Worm (Caenorhabditis elegans): ENCODE data around the gene C30H6.8.

C30H6.8 gene

DNA sequence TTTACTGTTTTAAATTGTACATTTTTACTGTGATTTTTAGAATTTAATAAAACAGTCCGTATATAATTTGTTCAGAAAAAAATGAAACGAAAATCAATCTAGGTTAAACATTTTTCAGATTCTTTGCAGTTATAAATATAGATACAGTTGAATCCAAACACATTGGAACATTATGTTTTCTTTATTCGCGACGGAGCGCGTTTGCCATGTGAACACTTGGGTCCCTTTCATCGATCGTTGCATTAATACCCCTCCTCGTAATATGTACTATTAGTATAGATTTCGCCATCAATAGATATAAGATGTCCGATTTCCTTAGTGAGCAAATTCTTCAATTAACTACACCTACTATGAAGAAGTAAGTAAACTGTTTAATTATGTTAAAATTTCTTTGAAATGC lies 47.1 kb upstream of the C30H6.8 start, which contains the start of gene C49C3.8:
Gene C49C3.8, plus strand, starts transcription at position 173 of the 400 bp plus-strand sequence.
- no peak for TF ChIP-seq attf-6 (GFP tag; IDR thresholded peaks at IDR 0.05)
- no peak for TF ChIP-seq ztf-18 (tag; optimal IDR thresholded peaks at IDR 0.05)
- no peak for TF ChIP-seq Y79H2A.3 (GFP tag; conservative IDR thresholded peaks at IDR 0.05)
- TF ChIP-seq B0035.1 (tag; optimal IDR thresholded peaks at IDR 0.05), result no peak
- no peak for TF ChIP-seq repo-1 (tag; optimal IDR thresholded peaks at IDR 0.05)
- TF ChIP-seq hmg-20 (GFP tag; IDR thresholded peaks at IDR 0.05), result no peak
- no peak for TF ChIP-seq K11D2.4 (GFP tag; IDR thresholded peaks at IDR 0.05)
- TF ChIP-seq tbp1 (GFP tag; optimal IDR thresholded peaks at IDR 0.05), result no peak
- TF ChIP-seq C06A6.2 (GFP tag; conservative IDR thresholded peaks at IDR 0.05), result no peak
- TF ChIP-seq F23B12.7 (tag; optimal IDR thresholded peaks at IDR 0.05; ENCODE audit: insufficient read depth), result no peak
- no peak for TF ChIP-seq aptf-2 (GFP tag; conservative IDR thresholded peaks at IDR 0.05)
- no peak for TF ChIP-seq madf-8 (GFP tag; conservative IDR thresholded peaks at IDR 0.05)
- no peak for TF ChIP-seq nfya-1 (tag; optimal IDR thresholded peaks at IDR 0.05; ENCODE audit: borderline replicate concordance, insufficient read depth)
- no peak for TF ChIP-seq atf-7 (tag; optimal IDR thresholded peaks at IDR 0.05)
- no peak for TF ChIP-seq ztf-28 (GFP tag; IDR thresholded peaks at IDR 0.05)

DNA sequence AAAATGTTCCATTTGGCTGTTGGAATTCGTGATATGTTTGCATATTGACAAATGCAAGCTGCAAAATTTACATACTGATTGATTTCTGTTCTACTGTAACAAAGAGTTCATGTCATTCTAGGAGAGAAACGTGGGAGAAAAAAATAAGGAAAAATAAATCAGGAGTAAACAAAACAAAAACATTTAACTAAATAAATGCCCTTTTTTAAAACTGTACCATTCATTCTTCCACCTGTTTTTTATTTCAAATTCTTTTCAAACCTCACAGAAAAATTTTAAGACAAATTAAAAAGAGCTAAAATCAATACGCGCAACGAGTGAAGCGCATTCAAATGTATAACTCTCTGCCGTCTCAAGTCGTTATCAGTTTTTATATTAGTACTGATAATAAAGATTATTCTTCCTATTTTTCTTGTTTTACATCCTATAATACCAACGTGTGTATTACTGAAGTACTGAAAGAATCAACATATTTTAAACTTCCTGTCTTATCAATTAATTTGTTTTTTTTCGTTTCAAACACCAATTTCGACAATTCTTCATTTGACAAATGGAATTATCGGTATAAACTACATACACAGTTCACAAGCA lies 43.1 kb upstream of the C30H6.8 start, which contains the start of gene C49C3.10:
Gene C49C3.10, minus strand, starts transcription at position 51 of the 591 bp plus-strand sequence.
- TF ChIP-seq F10E7.11 (tag; optimal IDR thresholded peaks at IDR 0.05), result no peak
- TF ChIP-seq ceh-91 (GFP tag; IDR thresholded peaks at IDR 0.05), result no peak
- TF ChIP-seq lin-35 (GFP tag; optimal IDR thresholded peaks at IDR 0.05), result no peak
- TF ChIP-seq nhr-80 (tag; optimal IDR thresholded peaks at IDR 0.05), result peak; percentile 60
- TF ChIP-seq ccch-3 (GFP tag; optimal IDR thresholded peaks at IDR 0.05), result no peak

DNA sequence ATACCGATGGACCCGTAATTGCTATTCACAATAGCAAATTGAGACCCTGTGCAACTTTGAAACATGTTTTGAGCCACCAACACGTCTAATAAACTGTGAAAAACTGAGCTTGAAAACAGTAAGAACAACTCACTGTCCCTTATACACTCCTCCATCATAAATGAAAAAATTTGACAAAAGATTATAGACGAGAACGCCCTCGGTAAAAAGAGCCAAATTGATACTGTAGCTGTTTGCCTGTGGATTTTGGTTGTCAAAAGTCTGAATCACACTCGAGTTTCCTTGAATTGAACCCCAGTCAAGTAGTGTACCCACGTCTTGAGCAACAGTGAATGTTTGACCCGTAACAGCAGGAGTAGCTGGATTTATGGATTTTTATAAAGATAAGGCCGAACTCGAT lies 41.1 kb upstream of the C30H6.8 start:
- TF ChIP-seq cebp-1 (GFP tag; IDR thresholded peaks at IDR 0.05) (no peak), cebp-1 (tag; optimal IDR thresholded peaks at IDR 0.05) (no peak), madf-3 (GFP tag; IDR thresholded peaks at IDR 0.05) (no peak), aptf-3 (GFP tag; IDR thresholded peaks at IDR 0.05) (no peak), sptf-2 (GFP tag; optimal IDR thresholded peaks at IDR 0.05) (no peak), snpc-1.1 (tag; optimal IDR thresholded peaks at IDR 0.05; ENCODE audit: insufficient read depth) (no peak), madf-6 (GFP tag; IDR thresholded peaks at IDR 0.05) (no peak), sdz-38 (tag; optimal IDR thresholded peaks at IDR 0.05) (no peak), ztf-18 (tag; optimal IDR thresholded peaks at IDR 0.05) (no peak), K12H6.12 (tag; optimal IDR thresholded peaks at IDR 0.05) (no peak), lsy-27 (tag; optimal IDR thresholded peaks at IDR 0.05; ENCODE audit: borderline replicate concordance, insufficient read depth) (no peak), ceh-79 (tag; optimal IDR thresholded peaks at IDR 0.05) (no peak), repo-1 (tag; optimal IDR thresholded peaks at IDR 0.05) (no peak), fkh-3 (tag; optimal IDR thresholded peaks at IDR 0.05) (no peak), mcd-1 (GFP tag; IDR thresholded peaks at IDR 0.05) (no peak), chd-7 (tag; optimal IDR thresholded peaks at IDR 0.05) (no peak), ztf-6 (GFP tag; IDR thresholded peaks at IDR 0.05) (no peak)
